Worm (Caenorhabditis elegans): ENCODE measurements around the gene F46H5.3.
A peak's percentile ranks its signal among the peaks of the same experiment; 100 is the strongest.

The F46H5.3 gene

ce11 chrX:7242878-7243277, 4.4 kb upstream of the F46H5.3 start, which contains the start of gene F46H5.7:
F46H5.7 (minus strand) TSS chrX:7242983.
- TF ChIP-seq blmp-1 (tag; optimal IDR thresholded peaks at IDR 0.05) (peak; percentile 47), elt-3 (tag; optimal IDR thresholded peaks at IDR 0.05) (peak in 1 of 6 experiments; percentile 15), nhr-19 (GFP tag; conservative IDR thresholded peaks at IDR 0.05) (no peak), ceh-63 (GFP tag; optimal IDR thresholded peaks at IDR 0.05) (no peak), snu-23 (GFP tag; optimal IDR thresholded peaks at IDR 0.05) (peak; percentile 15), unc-130 (tag; optimal IDR thresholded peaks at IDR 0.05) (no peak), xbp-1 (tag; optimal IDR thresholded peaks at IDR 0.05) (no peak), lin-14 (GFP tag; optimal IDR thresholded peaks at IDR 0.05) (peak; percentile 54), nhr-85 (tag) (peak; percentile 73)

- TF ChIP-seq efl-1 (optimal IDR thresholded peaks at IDR 0.05): no peak
- no peak for TF ChIP-seq efl-1 (GFP tag; optimal IDR thresholded peaks at IDR 0.05 in 1 of 2)
- TF ChIP-seq nhr-71 (tag; optimal IDR thresholded peaks at IDR 0.05): peak; percentile 70
- TF ChIP-seq dpl-1 (GFP tag; optimal IDR thresholded peaks at IDR 0.05): no peak
- no peak for TF ChIP-seq rnt-1 (tag; optimal IDR thresholded peaks at IDR 0.05)
- TF ChIP-seq egl-27 (tag; optimal IDR thresholded peaks at IDR 0.05): no peak
- TF ChIP-seq lin-14 (GFP tag; optimal IDR thresholded peaks at IDR 0.05): peak; percentile 68
- no peak for TF ChIP-seq lin-39 (tag; optimal IDR thresholded peaks at IDR 0.05)
- TF ChIP-seq nhr-12 (tag; optimal IDR thresholded peaks at IDR 0.05): no peak
- no peak for TF ChIP-seq irx-1 (tag; optimal IDR thresholded peaks at IDR 0.05)
- no peak for TF ChIP-seq ztf-4 (tag; optimal IDR thresholded peaks at IDR 0.05)
- peak in 2 of 6 experiments; percentile 46 to 74 for TF ChIP-seq elt-3 (tag; optimal IDR thresholded peaks at IDR 0.05)
- no peak for TF ChIP-seq nhr-47 (tag; optimal IDR thresholded peaks at IDR 0.05)
- no peak for TF ChIP-seq pax-3 (tag; optimal IDR thresholded peaks at IDR 0.05)
- no peak for TF ChIP-seq sox-4 (tag; optimal IDR thresholded peaks at IDR 0.05)
- no peak for TF ChIP-seq ceh-90 (tag; optimal IDR thresholded peaks at IDR 0.05)
- no peak for TF ChIP-seq fkh-4 (tag; optimal IDR thresholded peaks at IDR 0.05; ENCODE audit: borderline replicate concordance)
- no peak for TF ChIP-seq aha-1 (tag; optimal IDR thresholded peaks at IDR 0.05)
- TF ChIP-seq F16B12.6 (tag; optimal IDR thresholded peaks at IDR 0.05): no peak
- no peak for TF ChIP-seq fkh-8 (tag; optimal IDR thresholded peaks at IDR 0.05)
- TF ChIP-seq ceh-82 (tag; optimal IDR thresholded peaks at IDR 0.05): no peak
- TF ChIP-seq unc-98 (GFP tag; IDR thresholded peaks at IDR 0.05): no peak
- peak; percentile 8 for TF ChIP-seq unc-130 (tag; optimal IDR thresholded peaks at IDR 0.05)
- TF ChIP-seq skn-1 (tag; optimal IDR thresholded peaks at IDR 0.05): no peak
- TF ChIP-seq nhr-76 (tag; optimal IDR thresholded peaks at IDR 0.05): no peak
- TF ChIP-seq ceh-63 (GFP tag; optimal IDR thresholded peaks at IDR 0.05): no peak
- no peak for TF ChIP-seq C34B4.2 (tag; optimal IDR thresholded peaks at IDR 0.05)
- TF ChIP-seq grh-1 (GFP tag; IDR thresholded peaks at IDR 0.05): peak; percentile 89
- TF ChIP-seq lin-13 (GFP tag; optimal IDR thresholded peaks at IDR 0.05): no peak
- TF ChIP-seq efl-3 (GFP tag; optimal IDR thresholded peaks at IDR 0.05): no peak
- TF ChIP-seq ceh-8 (GFP tag; optimal IDR thresholded peaks at IDR 0.05): no peak
- no peak for TF ChIP-seq aly-2 (tag; optimal IDR thresholded peaks at IDR 0.05)
- TF ChIP-seq zip-4 (GFP tag; optimal IDR thresholded peaks at IDR 0.05): no peak
- peak; percentile 3 for TF ChIP-seq C16A3.4 (tag; optimal IDR thresholded peaks at IDR 0.05)
- no peak for TF ChIP-seq mab-9 (GFP tag; IDR thresholded peaks at IDR 0.05)
- no peak for TF ChIP-seq snpc-4 (tag; optimal IDR thresholded peaks at IDR 0.05)
- no peak for TF ChIP-seq nhr-11 (tag; optimal IDR thresholded peaks at IDR 0.05)
- TF ChIP-seq fos-1 (tag; optimal IDR thresholded peaks at IDR 0.05): no peak
- TF ChIP-seq lsy-2 (tag; optimal IDR thresholded peaks at IDR 0.05): peak in 1 of 2 experiments; percentile 13
- no peak for TF ChIP-seq lir-3 (tag; optimal IDR thresholded peaks at IDR 0.05; ENCODE audit: poor library complexity)
- no peak for TF ChIP-seq swsn-7 (tag; optimal IDR thresholded peaks at IDR 0.05)
- TF ChIP-seq sptf-1 (tag; optimal IDR thresholded peaks at IDR 0.05): no peak
- peak; percentile 30 for TF ChIP-seq mep-1 (tag; optimal IDR thresholded peaks at IDR 0.05)
- no peak for TF ChIP-seq nhr-77 (tag; optimal IDR thresholded peaks at IDR 0.05)
- TF ChIP-seq tbx-2 (tag; optimal IDR thresholded peaks at IDR 0.05): peak; percentile 56
- TF ChIP-seq nhr-237 (tag; optimal IDR thresholded peaks at IDR 0.05): no peak
- no peak for TF ChIP-seq tlp-1 (tag; optimal IDR thresholded peaks at IDR 0.05)
- no peak for TF ChIP-seq isw-1 (GFP tag; IDR thresholded peaks at IDR 0.05)
These were observed 3.7 kb upstream of the F46H5.3 start for ce11 chrX:7242119-7242518.
